Worm (Caenorhabditis elegans) whole organism, L4 larva: Measurements from ENCODE around the gene VF13D12L.3.

ENCODE experiments used
- F10B5.3 ChIP-seq: sonication (generic microtip); optimal IDR thresholded peaks from 2 replicates; lab custom pipeline; 2016; ENCODE audit warnings: mild to moderate bottlenecking, missing genetic modification characterization, missing compliant biosample characterization
- F26F4.8 ChIP-seq: fragments of 200-800 bp; sonication (Bioruptor generic); conservative IDR thresholded peaks from 2 replicates; pipeline ENCODE4 v1.3.6; 2022; ENCODE audit warnings: missing genetic modification characterization, missing compliant biosample characterization
- F37D6.2 ChIP-seq: sonication (generic microtip); optimal IDR thresholded peaks from 2 replicates; lab custom pipeline; 2016; ENCODE audit warnings: mild to moderate bottlenecking, missing genetic modification characterization, missing compliant biosample characterization
- R02D3.7 ChIP-seq: fragments of 150-350 bp; sonication (generic microtip); optimal IDR thresholded peaks from 3 replicates; lab custom pipeline; 2014; ENCODE audit warnings: missing biosample characterization, missing genetic modification characterization
- T20F7.1 ChIP-seq: fragments of 200-800 bp; sonication (Bioruptor generic); optimal IDR thresholded peaks from 2 replicates; lab custom pipeline; 2018; ENCODE audit warnings: mild to moderate bottlenecking, missing genetic modification characterization, missing compliant biosample characterization
- Y105C5A.15 ChIP-seq: fragments of 200-800 bp; sonication (Bioruptor generic); IDR thresholded peaks from 2 replicates; pipeline ENCODE4 v1.3.6; 2022; ENCODE audit warnings: missing genetic modification characterization, missing compliant biosample characterization
- aly-2 ChIP-seq: sonication (generic microtip); optimal IDR thresholded peaks from 2 replicates; lab custom pipeline; 2018; ENCODE audit warnings: missing biosample characterization, missing genetic modification characterization
- arid-1 ChIP-seq: fragments of 200-800 bp; sonication (Bioruptor generic); conservative IDR thresholded peaks from 2 replicates; pipeline ENCODE4 v1.3.6; 2022; ENCODE audit warnings: missing genetic modification reagents, missing genetic modification characterization, missing compliant biosample characterization
- ceh-20 ChIP-seq: fragments of 200-800 bp; sonication (Bioruptor generic); IDR thresholded peaks from 2 replicates; pipeline ENCODE4 v1.3.6; 2022; ENCODE audit warnings: missing genetic modification reagents, missing genetic modification characterization, missing compliant biosample characterization
- ceh-28 ChIP-seq: fragments of 150-350 bp; optimal IDR thresholded peaks from 2 replicates; lab custom pipeline; 2014; ENCODE audit warnings: missing biosample characterization, missing genetic modification reagents, missing genetic modification characterization
- ceh-32 ChIP-seq: sonication (generic microtip); optimal IDR thresholded peaks from 2 replicates; lab custom pipeline; 2016; ENCODE audit warnings: mild to moderate bottlenecking, missing genetic modification characterization, missing compliant biosample characterization; ENCODE audit not compliant: poor library complexity
- daf-16 ChIP-seq, 3 experiments: sonication (generic microtip); optimal IDR thresholded peaks; 2 replicates each; lab custom pipeline; 2016 to 2017; ENCODE audit warnings: missing genetic modification characterization in 3 of 3, missing genetic modification reagents in 3 of 3, mild to moderate bottlenecking in 2 of 3, missing compliant biosample characterization in 2 of 3, missing biosample characterization in 1 of 3, moderate library complexity in 1 of 3
- dmd-6 ChIP-seq: fragments of 200-800 bp; sonication (Bioruptor generic); IDR thresholded peaks from 2 replicates; pipeline ENCODE4 v1.3.6; 2022; ENCODE audit warnings: missing genetic modification reagents, missing genetic modification characterization, missing compliant biosample characterization
- dmd-8 ChIP-seq: fragments of 200-800 bp; sonication (Bioruptor generic); IDR thresholded peaks from 2 replicates; pipeline ENCODE4 v1.3.6; 2022; ENCODE audit warnings: missing genetic modification characterization, missing compliant biosample characterization
- duxl-1 ChIP-seq: sonication (generic microtip); optimal IDR thresholded peaks from 2 replicates; lab custom pipeline; 2016; ENCODE audit warnings: mild to moderate bottlenecking, missing genetic modification characterization, moderate library complexity, missing compliant biosample characterization; ENCODE audit not compliant: poor library complexity
- dve-1 ChIP-seq: sonication (generic microtip); optimal IDR thresholded peaks from 2 replicates; lab custom pipeline; 2017; ENCODE audit warnings: antibody characterized with exemption, mild to moderate bottlenecking, missing genetic modification characterization, missing compliant biosample characterization; ENCODE audit not compliant: insufficient read depth
- gei-8 ChIP-seq: fragments of 200-800 bp; sonication (Bioruptor generic); optimal IDR thresholded peaks from 2 replicates; lab custom pipeline; 2018; ENCODE audit warnings: mild to moderate bottlenecking, missing genetic modification characterization, missing compliant biosample characterization
- hif-1 ChIP-seq, 2 experiments: sonication (generic microtip); optimal IDR thresholded peaks; 2 replicates each; lab custom pipeline; 2016 to 2017; ENCODE audit warnings: missing compliant biosample characterization in 2 of 2, missing genetic modification characterization in 2 of 2, missing genetic modification reagents in 2 of 2, missing genotype in 2 of 2, mild to moderate bottlenecking in 1 of 2
- hlh-11 ChIP-seq: fragments of 200-800 bp; sonication (Bioruptor generic); optimal IDR thresholded peaks from 2 replicates; lab custom pipeline; 2018; ENCODE audit warnings: mild to moderate bottlenecking, missing genetic modification characterization, missing compliant biosample characterization
- lin-39 ChIP-seq: fragments of 150-350 bp; optimal IDR thresholded peaks from 2 replicates; lab custom pipeline; 2014; ENCODE audit warnings: missing biosample characterization, missing genetic modification reagents, missing genetic modification characterization
- lir-3 ChIP-seq: sonication (generic microtip); optimal IDR thresholded peaks from 2 replicates; lab custom pipeline; 2016; ENCODE audit warnings: mild to moderate bottlenecking, missing genetic modification characterization, missing compliant biosample characterization
- mdl-1 ChIP-seq, 2 experiments: fragments of 150-350 bp in 1 of 2; sonication (generic microtip) in 1 of 2; optimal IDR thresholded peaks; 2 replicates each; lab custom pipeline; 2014 to 2017; ENCODE audit warnings: missing biosample characterization in 2 of 2, missing genetic modification characterization in 2 of 2
- mep-1 ChIP-seq: fragments of 150-350 bp; sonication (generic microtip); optimal IDR thresholded peaks from 3 replicates; lab custom pipeline; 2014; ENCODE audit warnings: missing biosample characterization, missing genetic modification characterization
- mes-2 ChIP-seq: sonication (generic microtip); optimal IDR thresholded peaks from 2 replicates; lab custom pipeline; 2016; ENCODE audit warnings: missing genotype, mild to moderate bottlenecking, missing genetic modification characterization, missing compliant biosample characterization; ENCODE audit not compliant: poor library complexity, severe bottlenecking
- mxl-3 ChIP-seq: fragments of 200-800 bp; sonication (Bioruptor generic); optimal IDR thresholded peaks from 2 replicates; lab custom pipeline; 2018; ENCODE audit warnings: mild to moderate bottlenecking, missing genetic modification characterization, missing compliant biosample characterization
- nhr-11 ChIP-seq: fragments of 150-350 bp; optimal IDR thresholded peaks from 2 replicates; lab custom pipeline; 2014; ENCODE audit warnings: missing biosample characterization, missing genetic modification characterization
- nhr-111 ChIP-seq: fragments of 200-800 bp; sonication (Bioruptor generic); optimal IDR thresholded peaks from 2 replicates; lab custom pipeline; 2018; ENCODE audit warnings: mild to moderate bottlenecking, missing genetic modification characterization, missing compliant biosample characterization
- nhr-237 ChIP-seq: sonication (generic microtip); optimal IDR thresholded peaks from 2 replicates; lab custom pipeline; 2017; ENCODE audit warnings: missing biosample characterization, missing genetic modification characterization
- nhr-42 ChIP-seq: fragments of 200-800 bp; sonication (Bioruptor generic); IDR thresholded peaks from 2 replicates; pipeline ENCODE4 v1.3.6; 2022; ENCODE audit warnings: missing genetic modification characterization, missing compliant biosample characterization
- nhr-48 ChIP-seq: sonication (generic microtip); optimal IDR thresholded peaks from 2 replicates; lab custom pipeline; 2016; ENCODE audit warnings: mild to moderate bottlenecking, missing genetic modification characterization, missing compliant biosample characterization
- pha-4 ChIP-seq, 2 experiments: fragments of 150-350 bp in 1 of 2; fragments of 200-800 bp in 1 of 2; sonication (Bioruptor generic) in 1 of 2; IDR thresholded peaks in 1 of 2; optimal IDR thresholded peaks in 1 of 2; 2 replicates each; pipeline versions ENCODE4 v1.3.6 to Lab custom; 2014 to 2022; ENCODE audit warnings: missing genetic modification characterization in 2 of 2, missing genetic modification reagents in 2 of 2, missing biosample characterization in 1 of 2, missing compliant biosample characterization in 1 of 2
- rbr-2 ChIP-seq: sonication (generic microtip); optimal IDR thresholded peaks from 2 replicates; lab custom pipeline; 2016; ENCODE audit warnings: missing genotype, missing genetic modification characterization, missing compliant biosample characterization
- set-16 ChIP-seq: fragments of 200-800 bp; sonication (Bioruptor generic); IDR thresholded peaks from 2 replicates; pipeline ENCODE4 v1.3.6; 2022; ENCODE audit warnings: missing genetic modification reagents, missing genetic modification characterization, missing compliant biosample characterization
- snpc-1.2 ChIP-seq: fragments of 200-800 bp; sonication (Bioruptor generic); IDR thresholded peaks from 2 replicates; pipeline ENCODE4 v1.3.6; 2022; ENCODE audit warnings: missing genetic modification reagents, missing genetic modification characterization, missing compliant biosample characterization
- snpc-4 ChIP-seq: fragments of 150-350 bp; optimal IDR thresholded peaks from 2 replicates; lab custom pipeline; 2014; ENCODE audit warnings: missing biosample characterization, missing genetic modification characterization
- spr-1 ChIP-seq: sonication (generic microtip); optimal IDR thresholded peaks from 2 replicates; lab custom pipeline; 2016; ENCODE audit warnings: mild to moderate bottlenecking, missing genetic modification characterization, missing compliant biosample characterization
- tra-1 ChIP-seq: fragments of 200-800 bp; sonication (Bioruptor generic); IDR thresholded peaks from 2 replicates; pipeline ENCODE4 v1.3.6; 2022; ENCODE audit warnings: missing genetic modification reagents, missing genetic modification characterization, missing compliant biosample characterization
- unc-130 ChIP-seq: sonication (generic microtip); optimal IDR thresholded peaks from 2 replicates; lab custom pipeline; 2016; ENCODE audit warnings: missing genetic modification reagents, missing genetic modification characterization, missing compliant biosample characterization
- unc-62 ChIP-seq, 3 experiments: fragments of 150-350 bp in 1 of 3; sonication (generic microtip); optimal IDR thresholded peaks in 2 of 3; peaks in 1 of 3; 1 replicate in 1 of 3; 2 replicates in 2 of 3; lab custom pipeline; 2014 to 2017; ENCODE audit warnings: missing biosample characterization in 3 of 3, missing genetic modification characterization in 3 of 3, missing genetic modification reagents in 3 of 3, missing genotype in 1 of 3
- vab-7 ChIP-seq: fragments of 200-800 bp; sonication (Bioruptor generic); IDR thresholded peaks from 2 replicates; pipeline ENCODE4 v1.3.6; 2022; ENCODE audit warnings: missing genetic modification reagents, missing genetic modification characterization, missing compliant biosample characterization
- zag-1 ChIP-seq: fragments of 150-350 bp; optimal IDR thresholded peaks from 2 replicates; lab custom pipeline; 2014; ENCODE audit warnings: missing biosample characterization, missing genetic modification characterization

The VF13D12L.3 gene

DNA sequence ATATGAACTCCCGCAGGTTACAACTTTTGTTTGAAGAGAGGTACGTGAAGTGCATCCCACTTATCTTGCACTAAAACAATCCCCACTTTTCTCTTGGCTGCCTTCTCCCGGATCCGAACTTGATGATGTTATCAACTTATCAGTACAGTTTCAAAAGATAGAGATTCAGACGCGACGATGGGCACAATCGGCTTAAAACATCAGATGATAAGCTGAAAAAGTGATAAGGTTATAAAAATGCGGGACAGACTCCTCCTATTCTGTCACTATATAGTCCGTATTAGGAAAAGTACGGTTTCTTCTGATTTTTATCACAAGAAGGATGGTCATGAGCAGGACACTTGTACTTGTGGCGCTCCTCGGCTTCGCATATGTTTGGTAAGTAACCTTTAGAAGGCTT, 33.4 kb downstream of the VF13D12L.3 start, which contains the start of gene ctsa-1.2 (continued):
- no peak for TF ChIP-seq F10B5.3 (tag; lab: Kevin White, UChicago)
- TF ChIP-seq dmd-8 (GFP tag; lab: Robert Waterston, UW), result no peak
- no peak for TF ChIP-seq R02D3.7 (tag; lab: Kevin White, UChicago)
- no peak for TF ChIP-seq mxl-3
- TF ChIP-seq gei-8 (GFP tag; lab: Kevin White, UChicago), result no peak
- TF ChIP-seq tra-1, result peak; percentile 9; the same call in 1 of the 2 replicates
- TF ChIP-seq dve-1 (tag; lab: Kevin White, UChicago), result peak; percentile 38
- peak; percentile 16 for TF ChIP-seq mes-2 (tag; lab: Kevin White, UChicago)
- no peak for TF ChIP-seq duxl-1 (tag; lab: Kevin White, UChicago)
- TF ChIP-seq F26F4.8 (GFP tag; lab: Robert Waterston, UW), result no peak
- no peak for TF ChIP-seq daf-16 (GFP tag; optimal IDR thresholded peaks at IDR 0.05; lab: Kevin White, UChicago)
- TF ChIP-seq daf-16 (tag; optimal IDR thresholded peaks at IDR 0.05; lab: Kevin White, UChicago), result no peak
- TF ChIP-seq unc-62 (GFP tag; optimal IDR thresholded peaks at IDR 0.05 in 1 of 2; lab: Kevin White, UChicago), result peak in 1 of 2 experiments; percentile 1
- TF ChIP-seq unc-62 (tag; optimal IDR thresholded peaks at IDR 0.05; lab: Kevin White, UChicago), result no peak
- TF ChIP-seq nhr-48, result peak; percentile 21
- TF ChIP-seq nhr-42 (GFP tag; lab: Robert Waterston, UW), result no peak
- TF ChIP-seq vab-7 (GFP tag; lab: Robert Waterston, UW), result no peak
- TF ChIP-seq mep-1 (tag; lab: Kevin White, UChicago), result no peak
- TF ChIP-seq snpc-4 (tag; lab: Kevin White, UChicago), result no peak
- TF ChIP-seq arid-1 (GFP tag; lab: Robert Waterston, UW), result no peak
- TF ChIP-seq nhr-111 (GFP tag; lab: Kevin White, UChicago), result no peak

DNA sequence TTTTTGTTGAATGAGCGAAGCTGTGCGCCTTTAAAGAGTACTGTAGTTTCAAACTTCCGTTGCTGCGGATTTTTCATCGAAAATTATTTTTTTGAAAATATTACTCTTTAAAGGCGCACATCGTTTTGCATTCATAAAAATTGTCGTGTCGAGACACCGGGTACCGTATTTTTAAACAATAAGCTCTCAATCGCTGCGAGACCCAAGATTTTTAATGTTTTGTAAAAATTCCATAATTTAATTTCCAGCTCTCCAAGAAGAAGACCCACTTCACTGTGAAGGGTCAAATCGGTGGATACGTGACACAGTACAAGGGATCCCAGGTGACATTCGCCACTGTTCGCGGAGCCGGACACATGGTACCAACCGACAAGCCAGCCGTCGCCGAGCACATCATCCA, 36.5 kb downstream of the VF13D12L.3 start:
- no peak for TF ChIP-seq pha-4 (GFP tag; IDR thresholded peaks at IDR 0.05; lab: Robert Waterston, UW)
- TF ChIP-seq pha-4 (tag; optimal IDR thresholded peaks at IDR 0.05; lab: Kevin White, UChicago), result no peak
- peak; percentile 22 for TF ChIP-seq spr-1
- no peak for TF ChIP-seq nhr-48
- peak in 1 of 2 experiments; percentile 94 for TF ChIP-seq unc-62 (GFP tag; optimal IDR thresholded peaks at IDR 0.05 in 1 of 2; lab: Kevin White, UChicago)
- TF ChIP-seq unc-62 (tag; optimal IDR thresholded peaks at IDR 0.05; lab: Kevin White, UChicago), result no peak
- TF ChIP-seq duxl-1 (tag; lab: Kevin White, UChicago), result no peak
- no peak for TF ChIP-seq lin-39 (tag; lab: Kevin White, UChicago)
- no peak for TF ChIP-seq snpc-1.2 (GFP tag; lab: Robert Waterston, UW)
- no peak for TF ChIP-seq F10B5.3 (tag; lab: Kevin White, UChicago)

DNA sequence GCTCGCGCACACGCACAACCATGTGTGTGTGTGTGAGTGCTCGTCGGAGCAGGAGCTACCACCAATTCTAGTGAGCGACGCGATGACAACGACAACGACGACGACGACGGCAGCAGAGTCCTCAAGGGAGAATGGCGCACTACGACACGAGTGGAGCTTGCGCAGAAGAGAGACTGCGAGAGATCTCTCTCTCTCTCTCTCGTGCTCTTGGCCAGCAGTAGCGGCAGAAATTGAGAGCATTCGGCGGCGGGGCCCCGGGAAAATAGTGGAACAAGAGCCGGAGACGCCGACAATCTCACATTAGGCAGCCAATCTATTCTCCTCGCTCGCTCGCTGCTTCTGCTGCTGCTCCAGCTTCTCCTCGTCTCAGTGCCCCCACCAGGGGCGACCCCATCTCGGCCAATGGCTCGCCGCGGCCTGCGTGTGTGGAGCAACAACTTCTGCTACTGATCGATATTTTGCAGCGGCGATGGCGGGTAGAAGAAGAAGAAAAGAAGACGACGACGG, 41.0 kb downstream of the VF13D12L.3 start:
- peak; percentile 5 to 73 for TF ChIP-seq mdl-1 (tag; optimal IDR thresholded peaks at IDR 0.05; lab: Kevin White, UChicago)
- TF ChIP-seq aly-2 (tag; lab: Kevin White, UChicago), result no peak
- TF ChIP-seq gei-8 (GFP tag; lab: Kevin White, UChicago), result peak; percentile 39
- TF ChIP-seq nhr-11 (tag; lab: Kevin White, UChicago), result peak; percentile 7
- peak in 1 of 2 experiments; percentile 63 for TF ChIP-seq hif-1 (tag; optimal IDR thresholded peaks at IDR 0.05; lab: Kevin White, UChicago)
- TF ChIP-seq rbr-2 (tag; lab: Kevin White, UChicago), result peak; percentile 85
- no peak for TF ChIP-seq lin-39 (tag; lab: Kevin White, UChicago)
- TF ChIP-seq pha-4 (GFP tag; IDR thresholded peaks at IDR 0.05; lab: Robert Waterston, UW), result peak; percentile 54; the same call in 1 of the 2 replicates
- TF ChIP-seq pha-4 (tag; optimal IDR thresholded peaks at IDR 0.05; lab: Kevin White, UChicago), result no peak
- TF ChIP-seq spr-1, result peak; percentile 53
- TF ChIP-seq ceh-32 (tag; lab: Kevin White, UChicago), result no peak
- 0 out of 2 replicates have a peak, but pooled peaks have one; percentile 30 for TF ChIP-seq Y105C5A.15 (GFP tag; lab: Robert Waterston, UW)
- peak; percentile 99 for TF ChIP-seq set-16 (GFP tag; lab: Robert Waterston, UW)
- peak; percentile 18 for TF ChIP-seq nhr-48
- peak; percentile 32 for TF ChIP-seq zag-1
- TF ChIP-seq F37D6.2, result peak; percentile 87
- TF ChIP-seq lir-3 (tag; lab: Kevin White, UChicago), result no peak
- TF ChIP-seq hlh-11 (tag; lab: Kevin White, UChicago), result peak; percentile 55
- peak; percentile 54 for TF ChIP-seq ceh-28 (tag; lab: Kevin White, UChicago)
- TF ChIP-seq unc-62 (GFP tag; optimal IDR thresholded peaks at IDR 0.05 in 1 of 2; lab: Kevin White, UChicago), result peak in 1 of 2 experiments; percentile 93
- no peak for TF ChIP-seq unc-62 (tag; optimal IDR thresholded peaks at IDR 0.05; lab: Kevin White, UChicago)
- no peak for TF ChIP-seq unc-130
- no peak for TF ChIP-seq nhr-42 (GFP tag; lab: Robert Waterston, UW)
- peak; percentile 56 for TF ChIP-seq T20F7.1 (GFP tag; lab: Kevin White, UChicago)
- 0 out of 2 replicates have a peak, but pooled peaks have one; percentile 17 for TF ChIP-seq tra-1
- TF ChIP-seq ceh-20 (GFP tag; lab: Robert Waterston, UW), result peak; percentile 66
- TF ChIP-seq dmd-6 (GFP tag; lab: Robert Waterston, UW), result peak; percentile 21; the same call in 1 of the 2 replicates
- TF ChIP-seq nhr-237, result no peak
